Worm (Caenorhabditis elegans): ENCODE results near the gene der-2.

The der-2 gene

ce11 chrIII:7189581-7190128, 33.3 kb downstream of the der-2 start, which contains the start of gene rps-21 (continued):
- TF ChIP-seq attf-6 (GFP tag; IDR thresholded peaks at IDR 0.05) (no peak), aptf-2 (GFP tag; conservative IDR thresholded peaks at IDR 0.05) (no peak), F22D6.2 (tag; optimal IDR thresholded peaks at IDR 0.05) (no peak), mes-4 (tag; optimal IDR thresholded peaks at IDR 0.05) (no peak), nfya-1 (tag; optimal IDR thresholded peaks at IDR 0.05; ENCODE audit: borderline replicate concordance, insufficient read depth) (no peak), lin-40 (tag; optimal IDR thresholded peaks at IDR 0.05) (peak; percentile 49), ztf-3 (GFP tag; optimal IDR thresholded peaks at IDR 0.05) (no peak), fkh-3 (tag; optimal IDR thresholded peaks at IDR 0.05) (no peak), F39B2.1 (GFP tag; IDR thresholded peaks at IDR 0.05) (no peak), nhr-27 (tag; optimal IDR thresholded peaks at IDR 0.05) (no peak), Y53G8AR.9 (GFP tag; conservative IDR thresholded peaks at IDR 0.05) (0 out of 2 replicates have a peak, but pooled peaks have one; percentile 14), tbx-9 (tag; optimal IDR thresholded peaks at IDR 0.05; ENCODE audit: borderline replicate concordance) (no peak), rpc-1 (optimal IDR thresholded peaks at IDR 0.05) (no peak), rpc-1 (tag; optimal IDR thresholded peaks at IDR 0.05) (no peak), sdz-38 (tag; optimal IDR thresholded peaks at IDR 0.05) (no peak), F57C9.4 (tag; optimal IDR thresholded peaks at IDR 0.05) (no peak), ztf-28 (GFP tag; IDR thresholded peaks at IDR 0.05) (no peak), F57A8.1 (GFP tag; optimal IDR thresholded peaks at IDR 0.05) (no peak), ZK185.1 (tag; optimal IDR thresholded peaks at IDR 0.05; ENCODE audit: poor library complexity, severe bottlenecking) (no peak), gei-17 (GFP tag; optimal IDR thresholded peaks at IDR 0.05) (no peak), chd-7 (tag; optimal IDR thresholded peaks at IDR 0.05) (no peak), bed-2 (GFP tag; IDR thresholded peaks at IDR 0.05) (no peak), hmg-20 (GFP tag; IDR thresholded peaks at IDR 0.05) (no peak), K11D2.4 (GFP tag; IDR thresholded peaks at IDR 0.05) (no peak), F33H1.4 (GFP tag; IDR thresholded peaks at IDR 0.05) (peak; percentile 94), C17E4.6 (GFP tag; IDR thresholded peaks at IDR 0.05) (no peak), B0261.1 (tag; optimal IDR thresholded peaks at IDR 0.05) (no peak), sea-2 (GFP tag; IDR thresholded peaks at IDR 0.05) (no peak), F37B4.10 (GFP tag; IDR thresholded peaks at IDR 0.05) (no peak), lsy-27 (tag; optimal IDR thresholded peaks at IDR 0.05; ENCODE audit: borderline replicate concordance, insufficient read depth) (no peak), attf-3 (GFP tag; conservative IDR thresholded peaks at IDR 0.05) (peak; percentile 34), C06A6.2 (GFP tag; conservative IDR thresholded peaks at IDR 0.05) (no peak), madf-10 (tag; optimal IDR thresholded peaks at IDR 0.05) (peak; percentile 22), nfya-2 (GFP tag; IDR thresholded peaks at IDR 0.05) (no peak), nfyb-1 (GFP tag; IDR thresholded peaks at IDR 0.05) (peak; percentile 30; the same call in 1 of the 2 replicates)

ce11 chrIII:7188300-7189052, 34.5 kb downstream of the der-2 start, which contains the start of the genes F37C12.21 and F37C12.10:
Gene F37C12.21 (plus strand): TSS chrIII:7188357.
Gene F37C12.10 (minus strand): TSS chrIII:7188384.
- no peak for TF ChIP-seq Y53F4B.3 (GFP tag; IDR thresholded peaks at IDR 0.05)
- TF ChIP-seq nhr-80 (tag; optimal IDR thresholded peaks at IDR 0.05), result peak; percentile 72
- peak; percentile 25 for TF ChIP-seq ZK185.1 (tag; optimal IDR thresholded peaks at IDR 0.05; ENCODE audit: poor library complexity, severe bottlenecking)
- TF ChIP-seq cebp-2 (GFP tag; IDR thresholded peaks at IDR 0.05), result 0 out of 2 replicates have a peak, but pooled peaks have one; percentile 63
- no peak for TF ChIP-seq cebp-1 (GFP tag; IDR thresholded peaks at IDR 0.05)
- TF ChIP-seq cebp-1 (tag; optimal IDR thresholded peaks at IDR 0.05), result peak; percentile 19
- TF ChIP-seq rec-8 (tag; optimal IDR thresholded peaks at IDR 0.05), result no peak
- TF ChIP-seq lin-26 (GFP tag; IDR thresholded peaks at IDR 0.05), result 0 out of 2 replicates have a peak, but pooled peaks have one; percentile 29
- 0 out of 2 replicates have a peak, but pooled peaks have one; percentile 19 for TF ChIP-seq madf-3 (GFP tag; IDR thresholded peaks at IDR 0.05)
- TF ChIP-seq nfyb-1 (GFP tag; IDR thresholded peaks at IDR 0.05), result 0 out of 2 replicates have a peak, but pooled peaks have one; percentile 8
- TF ChIP-seq mcd-1 (GFP tag; IDR thresholded peaks at IDR 0.05), result 0 out of 2 replicates have a peak, but pooled peaks have one; percentile 6
- TF ChIP-seq hmg-1.2 (GFP tag; IDR thresholded peaks at IDR 0.05), result peak; percentile 15; the same call in 1 of the 2 replicates
- no peak for TF ChIP-seq egl-18 (GFP tag; IDR thresholded peaks at IDR 0.05)
- TF ChIP-seq F10E7.11 (tag; optimal IDR thresholded peaks at IDR 0.05), result no peak
- TF ChIP-seq madf-6 (GFP tag; IDR thresholded peaks at IDR 0.05), result peak; percentile 43; the same call in 1 of the 2 replicates
